Fruit fly (Drosophila melanogaster): ENCODE results near the gene CG15554.

Gene CG15554

DNA sequence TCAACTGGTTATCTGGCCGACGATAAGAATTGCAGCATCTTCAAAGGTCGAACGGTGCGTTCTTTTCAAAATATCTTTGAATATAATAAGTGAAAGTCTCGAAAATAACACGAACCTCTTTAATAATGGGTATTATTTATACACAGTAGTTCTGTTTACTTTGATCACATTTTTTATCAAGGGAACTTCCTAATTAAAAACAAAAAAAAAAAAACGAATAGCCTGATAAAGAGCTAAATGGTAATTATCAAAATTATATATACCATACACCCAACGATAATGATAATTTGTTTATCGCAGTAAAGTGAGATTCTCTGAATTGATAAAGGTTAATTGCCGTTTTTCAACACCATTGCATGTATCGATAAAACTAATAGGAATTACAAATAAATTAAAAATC lies 4.6 kb downstream of the CG15554 start, which contains the start of gene Ktch (continued):
- no peak for TF ChIP-seq Dbx (GFP tag; IDR thresholded peaks at IDR 0.05)
- TF ChIP-seq cato (GFP tag; optimal IDR thresholded peaks at IDR 0.05; ENCODE audit: borderline replicate concordance), result no peak
- TF ChIP-seq eyg (GFP tag; optimal IDR thresholded peaks at IDR 0.05), result no peak
- no peak for TF ChIP-seq CG14860 (GFP tag; IDR thresholded peaks at IDR 0.05; ENCODE audit: partially characterized antibody)

dm6 chr3R:31134056-31134455 lies 8.1 kb downstream of the CG15554 start, which contains the start of gene Gycbeta100B:
Gene Gycbeta100B, plus strand, starts transcription at chr3R:31134392.
- TF ChIP-seq CG2120 (GFP tag; optimal IDR thresholded peaks at IDR 0.05) (no peak), Deaf1 (tag; optimal IDR thresholded peaks at IDR 0.05) (peak; percentile 92), Hr78 (GFP tag; optimal IDR thresholded peaks at IDR 0.05) (no peak), usp (GFP tag; optimal IDR thresholded peaks at IDR 0.05) (no peak), CG4730 (GFP tag; IDR thresholded peaks at IDR 0.05) (no peak), CG17568 (GFP tag; optimal IDR thresholded peaks at IDR 0.05) (peak; percentile 15), bowl (GFP tag; IDR thresholded peaks at IDR 0.05) (0 out of 2 replicates have a peak, but pooled peaks have one; percentile 18), CG4617 (GFP tag; optimal IDR thresholded peaks at IDR 0.05; ENCODE audit: borderline replicate concordance) (no peak), h (optimal IDR thresholded peaks at IDR 0.05) (no peak), phol (tag; optimal IDR thresholded peaks at IDR 0.05) (no peak), HHEX (GFP tag; optimal IDR thresholded peaks at IDR 0.05) (peak; percentile 47), ab (GFP tag; optimal IDR thresholded peaks at IDR 0.05) (no peak), nerfin-2 (GFP tag; IDR thresholded peaks at IDR 0.05; ENCODE audit: partially characterized antibody) (no peak), CG8281 (tag; optimal IDR thresholded peaks at IDR 0.05) (no peak), lilli (GFP tag; optimal IDR thresholded peaks at IDR 0.05) (peak; percentile 16), trem (tag; optimal IDR thresholded peaks at IDR 0.05) (no peak), CG34422 (GFP tag; IDR thresholded peaks at IDR 0.05) (no peak), ase (GFP tag; IDR thresholded peaks at IDR 0.05) (no peak), bbx (GFP tag; IDR thresholded peaks at IDR 0.05; ENCODE audit: partially characterized antibody) (no peak), pho (GFP tag; optimal IDR thresholded peaks at IDR 0.05) (no peak), Dll (GFP tag; IDR thresholded peaks at IDR 0.05; ENCODE audit: partially characterized antibody) (no peak), CG14050 (GFP tag; IDR thresholded peaks at IDR 0.05) (0 out of 3 replicates have a peak, but pooled peaks have one; percentile 9), pfk (GFP tag; optimal IDR thresholded peaks at IDR 0.05) (no peak), CG9797 (GFP tag; optimal IDR thresholded peaks at IDR 0.05) (no peak), CG32772 (GFP tag; IDR thresholded peaks at IDR 0.05) (no peak), CG12744 (GFP tag; optimal IDR thresholded peaks at IDR 0.05) (no peak), ci (GFP tag; IDR thresholded peaks at IDR 0.05) (peak; percentile 80), lov (optimal IDR thresholded peaks at IDR 0.05) (no peak), lov (GFP tag; IDR thresholded peaks at IDR 0.05) (no peak), Mes4 (GFP tag; optimal IDR thresholded peaks at IDR 0.05) (no peak), dimm (GFP tag; IDR thresholded peaks at IDR 0.05) (no peak), wdn (GFP tag; IDR thresholded peaks at IDR 0.05) (no peak), nau (GFP tag; optimal IDR thresholded peaks at IDR 0.05) (peak; percentile 58), disco-r (GFP tag; optimal IDR thresholded peaks at IDR 0.05) (no peak), CG17359 (tag; optimal IDR thresholded peaks at IDR 0.05) (peak; percentile 30), CG32532 (GFP tag; IDR thresholded peaks at IDR 0.05) (peak; percentile 67; the same call in 1 of the 2 replicates), Camta (GFP tag; optimal IDR thresholded peaks at IDR 0.05) (no peak), Sry-β (GFP tag; optimal IDR thresholded peaks at IDR 0.05) (no peak), CG12299 (tag; optimal IDR thresholded peaks at IDR 0.05) (peak; percentile 2), Nf-YB (GFP tag; optimal IDR thresholded peaks at IDR 0.05) (no peak), slbo (GFP tag; IDR thresholded peaks at IDR 0.05) (peak; percentile 42; the same call in 1 of the 2 replicates), BEAF-32 (GFP tag; optimal IDR thresholded peaks at IDR 0.05) (no peak), Fer2 (tag; optimal IDR thresholded peaks at IDR 0.05) (no peak), CG12071 (GFP tag; optimal IDR thresholded peaks at IDR 0.05) (peak; percentile 73), Drgx (GFP tag; IDR thresholded peaks at IDR 0.05) (no peak)
